Worm (Caenorhabditis elegans): ENCODE measurements around the gene srx-31.
"Not testable (repeated sequence)": the region's sequence is repeated elsewhere in the genome, so short reads cannot be mapped to it uniquely, and the experiment has no call there.

Gene srx-31

ce11 chrV:852184-852583 lies 29.4 kb upstream of the srx-31 start, which contains the start of gene K09C6.3:
TSS of gene K09C6.3 (plus strand) at chrV:852484.
- TF ChIP-seq ztf-4 (tag; optimal IDR thresholded peaks at IDR 0.05): no peak
- TF ChIP-seq jun-1 (tag; optimal IDR thresholded peaks at IDR 0.05): no peak

DNA sequence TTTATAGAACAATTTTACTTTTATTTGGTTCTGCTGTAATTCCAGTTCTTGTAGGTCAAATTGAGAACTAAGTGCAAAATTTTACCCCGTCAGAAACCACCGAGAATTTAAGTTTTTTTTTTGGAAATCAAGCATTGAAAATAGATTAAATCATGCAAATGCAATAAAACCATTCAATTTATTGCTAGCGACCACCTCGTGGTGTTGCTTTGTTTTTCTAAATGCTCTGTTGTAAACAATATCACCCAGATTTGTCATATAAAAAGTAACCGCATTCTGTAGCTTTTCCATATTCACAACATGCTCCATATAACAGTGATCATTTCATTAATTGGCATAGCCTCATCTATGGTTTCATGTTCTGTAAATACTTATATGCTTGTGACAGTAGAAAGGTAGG lies 26.7 kb upstream of the srx-31 start, which contains the start of gene srbc-12:
Gene srbc-12, plus strand, starts transcription at position 301 of the 400 bp plus-strand sequence.
- TF ChIP-seq rnt-1 (tag; optimal IDR thresholded peaks at IDR 0.05) (no peak), sptf-1 (tag; optimal IDR thresholded peaks at IDR 0.05) (no peak), unc-98 (GFP tag; IDR thresholded peaks at IDR 0.05) (no peak), grh-1 (GFP tag; IDR thresholded peaks at IDR 0.05) (no peak), lin-35 (GFP tag; optimal IDR thresholded peaks at IDR 0.05) (no peak), irx-1 (tag; optimal IDR thresholded peaks at IDR 0.05) (no peak), alr-1 (tag; optimal IDR thresholded peaks at IDR 0.05; ENCODE audit: borderline replicate concordance) (no peak), tbx-2 (tag; optimal IDR thresholded peaks at IDR 0.05) (no peak), elt-3 (tag; optimal IDR thresholded peaks at IDR 0.05) (no peak), aly-2 (tag; optimal IDR thresholded peaks at IDR 0.05) (no peak), fos-1 (tag; optimal IDR thresholded peaks at IDR 0.05) (no peak), fkh-4 (tag; optimal IDR thresholded peaks at IDR 0.05; ENCODE audit: borderline replicate concordance) (no peak), lsy-2 (tag; optimal IDR thresholded peaks at IDR 0.05) (no peak), lin-14 (GFP tag; optimal IDR thresholded peaks at IDR 0.05) (no peak), nhr-76 (tag; optimal IDR thresholded peaks at IDR 0.05) (no peak), aha-1 (tag; optimal IDR thresholded peaks at IDR 0.05) (no peak), pag-3 (tag; optimal IDR thresholded peaks at IDR 0.05; ENCODE audit: borderline replicate concordance, insufficient read depth) (no peak), hlh-17 (GFP tag; optimal IDR thresholded peaks at IDR 0.05; ENCODE audit: borderline replicate concordance) (no peak), hpl-2 (GFP tag; optimal IDR thresholded peaks at IDR 0.05) (no peak), ceh-82 (tag; optimal IDR thresholded peaks at IDR 0.05) (no peak)

DNA sequence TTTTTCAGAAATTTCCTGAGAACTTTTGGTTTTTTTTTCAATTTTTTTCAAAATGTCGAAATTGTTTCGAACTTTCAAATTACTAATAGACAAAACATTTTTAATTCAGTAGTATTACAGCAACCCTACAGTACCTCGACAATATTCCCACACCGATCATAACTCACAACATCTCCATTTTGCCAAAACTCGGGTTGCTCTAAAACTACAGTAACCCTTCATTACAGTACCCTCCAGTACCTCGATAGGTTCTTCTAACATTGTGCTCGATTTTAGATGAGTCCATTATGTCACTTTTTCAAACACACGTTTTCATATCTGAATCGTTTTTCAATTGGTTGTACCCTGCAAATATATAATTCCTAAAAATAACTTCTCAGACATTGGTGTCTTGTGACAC lies 26.2 kb upstream of the srx-31 start:
- TF ChIP-seq nhr-85 (tag) (peak; percentile 52), lsy-2 (tag; optimal IDR thresholded peaks at IDR 0.05) (no peak), efl-1 (optimal IDR thresholded peaks at IDR 0.05) (no peak), efl-1 (GFP tag; optimal IDR thresholded peaks at IDR 0.05 in 1 of 2) (peak in 1 of 2 experiments; percentile 56)

- TF ChIP-seq hpl-2 (GFP tag; optimal IDR thresholded peaks at IDR 0.05): no peak
- no peak for TF ChIP-seq nhr-76 (tag; optimal IDR thresholded peaks at IDR 0.05)
- no peak for TF ChIP-seq xbp-1 (tag; optimal IDR thresholded peaks at IDR 0.05)
- no peak for TF ChIP-seq ceh-82 (tag; optimal IDR thresholded peaks at IDR 0.05)
- no peak for TF ChIP-seq lsy-2 (tag; optimal IDR thresholded peaks at IDR 0.05)
- TF ChIP-seq sox-4 (tag; optimal IDR thresholded peaks at IDR 0.05): no peak
- no peak for TF ChIP-seq sptf-1 (tag; optimal IDR thresholded peaks at IDR 0.05)
- TF ChIP-seq zag-1 (tag; optimal IDR thresholded peaks at IDR 0.05): no peak
- TF ChIP-seq ama-1 (optimal IDR thresholded peaks at IDR 0.05): no peak
- no peak for TF ChIP-seq alr-1 (tag; optimal IDR thresholded peaks at IDR 0.05; ENCODE audit: borderline replicate concordance)
Observed at ce11 chrV:847521-847920, 24.7 kb upstream of the srx-31 start, which contains the start of gene srbc-13. TSS of gene srbc-13 (plus strand) at chrV:847821.

- not testable (repeated sequence) for TF ChIP-seq ets-5 (GFP tag; IDR thresholded peaks at IDR 0.05); mab-9 (GFP tag; IDR thresholded peaks at IDR 0.05); fkh-8 (tag; optimal IDR thresholded peaks at IDR 0.05)
Observed at ce11 chrV:843118-843517, 20.3 kb upstream of the srx-31 start, which contains the start of gene K09C6.8. TSS of gene K09C6.8 (minus strand) at chrV:843218.

DNA sequence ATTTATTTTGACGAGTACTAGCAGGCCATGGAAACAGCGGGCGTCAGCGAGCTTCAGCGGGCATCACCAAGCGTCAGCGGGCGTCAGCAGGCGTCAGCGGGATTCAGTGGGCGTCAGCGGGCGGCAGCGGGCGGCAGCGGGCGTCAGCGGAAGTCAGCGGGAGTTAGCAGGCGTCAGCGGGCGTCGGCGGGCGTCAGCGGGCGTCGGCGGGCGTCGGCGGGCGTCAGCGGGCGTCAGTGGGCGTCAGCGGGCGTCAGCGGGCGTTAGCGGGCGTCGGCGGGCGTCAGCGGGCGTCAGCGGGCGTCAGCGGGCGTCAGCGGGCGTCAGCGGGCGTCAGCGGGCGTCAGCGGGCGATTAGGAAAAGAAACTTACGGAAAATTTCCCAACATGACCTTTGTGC lies 19.8 kb upstream of the srx-31 start:
- no peak for TF ChIP-seq lin-15B (tag; optimal IDR thresholded peaks at IDR 0.05)
- TF ChIP-seq ceh-8 (GFP tag; optimal IDR thresholded peaks at IDR 0.05): peak; percentile 65

All from whole organism, L1 larva.